Fruit fly (Drosophila melanogaster): ENCODE data around the gene CG17612.

DNA sequence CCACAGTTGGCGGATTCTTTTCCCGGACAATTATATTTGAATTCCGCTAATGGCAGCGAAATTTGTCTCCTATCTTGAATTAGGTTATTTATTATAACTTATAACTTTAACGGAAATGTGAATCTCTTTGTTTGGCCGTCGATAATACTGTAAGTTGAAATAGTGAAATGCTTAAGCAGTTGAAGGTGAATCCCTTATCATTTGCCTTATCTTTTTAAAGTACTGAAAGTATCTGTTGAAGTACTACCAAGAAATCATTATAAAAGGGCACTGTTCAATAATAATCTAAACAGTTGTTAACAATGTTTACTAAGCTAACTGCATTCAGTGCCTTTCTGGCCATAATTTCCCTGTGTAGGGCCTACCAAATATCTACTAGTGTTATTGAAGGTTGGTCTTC lies 28.3 kb upstream of the CG17612 start, which contains the start of gene CG43055:
- TF ChIP-seq CG5204 (GFP tag; optimal IDR thresholded peaks at IDR 0.05), result no peak
- no peak for TF ChIP-seq ovo (GFP tag; optimal IDR thresholded peaks at IDR 0.05)
- no peak for TF ChIP-seq Crg-1 (GFP tag; optimal IDR thresholded peaks at IDR 0.05)
- no peak for TF ChIP-seq Hr96 (GFP tag; optimal IDR thresholded peaks at IDR 0.05)
- no peak for TF ChIP-seq kay (GFP tag; ENCODE audit: borderline replicate concordance)
- no peak for TF ChIP-seq CG7101 (tag; optimal IDR thresholded peaks at IDR 0.05)
- no peak for TF ChIP-seq CG11617 (GFP tag; optimal IDR thresholded peaks at IDR 0.05)
- no peak for TF ChIP-seq tj (GFP tag; optimal IDR thresholded peaks at IDR 0.05)
- TF ChIP-seq pad (GFP tag; optimal IDR thresholded peaks at IDR 0.05), result no peak
- no peak for TF ChIP-seq CG14711 (tag; optimal IDR thresholded peaks at IDR 0.05)
- TF ChIP-seq CG33017 (tag; optimal IDR thresholded peaks at IDR 0.05), result no peak
- no peak for TF ChIP-seq toe (GFP tag; optimal IDR thresholded peaks at IDR 0.05)

Measured in whole organism, adult.